Worm (Caenorhabditis elegans) whole organism, L1 larva: ENCODE measurements around the gene Y57A10B.7.

Experiments used
- C34B4.2 ChIP-seq: sonication (generic microtip); optimal IDR thresholded peaks from 2 replicates; lab custom pipeline; 2017; ENCODE audit warnings: mild to moderate bottlenecking, missing genetic modification characterization, missing compliant biosample characterization
- F16B12.6 ChIP-seq: fragments of 150-350 bp; optimal IDR thresholded peaks from 2 replicates; lab custom pipeline; 2014; ENCODE audit warnings: missing biosample characterization, missing genetic modification characterization
- ama-1 ChIP-seq: fragments of 150-350 bp; optimal IDR thresholded peaks from 2 replicates; lab custom pipeline; 2014
- ceh-63 ChIP-seq: fragments of 200-800 bp; sonication (Bioruptor generic); optimal IDR thresholded peaks from 2 replicates; lab custom pipeline; 2018; ENCODE audit warnings: mild to moderate bottlenecking, missing genetic modification characterization, missing compliant biosample characterization
- ceh-8 ChIP-seq: fragments of 200-800 bp; sonication (Bioruptor generic); optimal IDR thresholded peaks from 2 replicates; lab custom pipeline; 2018; ENCODE audit warnings: mild to moderate bottlenecking, missing genetic modification characterization, moderate library complexity, missing compliant biosample characterization
- ceh-88 ChIP-seq: fragments of 200-800 bp; sonication (Bioruptor generic); IDR thresholded peaks from 2 replicates; pipeline ENCODE4 v1.3.6; 2022; ENCODE audit warnings: missing genetic modification characterization, missing compliant biosample characterization
- ces-1 ChIP-seq: fragments of 150-350 bp; optimal IDR thresholded peaks from 2 replicates; lab custom pipeline; 2014; ENCODE audit warnings: missing biosample characterization, missing genetic modification reagents, missing genetic modification characterization
- dsc-1 ChIP-seq: sonication (generic microtip); optimal IDR thresholded peaks from 2 replicates; lab custom pipeline; 2016; ENCODE audit warnings: mild to moderate bottlenecking, missing genetic modification characterization, missing compliant biosample characterization
- egl-13 ChIP-seq: sonication (generic microtip); optimal IDR thresholded peaks from 2 replicates; lab custom pipeline; 2016; ENCODE audit warnings: missing genotype, missing genetic modification reagents, missing genetic modification characterization, missing compliant biosample characterization
- elt-3 ChIP-seq, 6 experiments: fragments of 150-350 bp in 1 of 6; sonication (generic microtip); optimal IDR thresholded peaks; 2 replicates each; lab custom pipeline; 2017 to 2018; ENCODE audit warnings: missing biosample characterization in 6 of 6, missing genetic modification characterization in 6 of 6, inconsistent platforms in 1 of 6
- ets-5 ChIP-seq: fragments of 200-800 bp; sonication (Bioruptor generic); IDR thresholded peaks from 2 replicates; pipeline ENCODE4 v1.3.6; 2022; ENCODE audit warnings: missing genetic modification characterization, missing compliant biosample characterization
- fkh-10 ChIP-seq: sonication (generic microtip); optimal IDR thresholded peaks from 2 replicates; lab custom pipeline; 2017; ENCODE audit warnings: missing biosample characterization, missing genetic modification reagents, missing genetic modification characterization
- fos-1 ChIP-seq: fragments of 150-350 bp; optimal IDR thresholded peaks from 2 replicates; lab custom pipeline; 2014; ENCODE audit warnings: missing biosample characterization, missing genetic modification characterization
- grh-1 ChIP-seq: fragments of 200-800 bp; sonication (Bioruptor generic); IDR thresholded peaks from 2 replicates; pipeline ENCODE4 v1.3.6; 2022; ENCODE audit warnings: missing genetic modification reagents, missing genetic modification characterization, missing compliant biosample characterization
- irx-1 ChIP-seq: sonication (generic microtip); optimal IDR thresholded peaks from 2 replicates; lab custom pipeline; 2016; ENCODE audit warnings: missing genetic modification characterization, missing compliant biosample characterization
- isw-1 ChIP-seq: fragments of 200-800 bp; sonication (Bioruptor generic); IDR thresholded peaks from 2 replicates; pipeline ENCODE4 v1.3.6; 2022; ENCODE audit warnings: missing genetic modification characterization, missing compliant biosample characterization
- jun-1 ChIP-seq: fragments of 150-350 bp; optimal IDR thresholded peaks from 2 replicates; lab custom pipeline; 2014; ENCODE audit warnings: missing biosample characterization, missing genetic modification reagents, missing genetic modification characterization
- lin-14 ChIP-seq: fragments of 200-800 bp; sonication (Bioruptor generic); optimal IDR thresholded peaks from 2 replicates; lab custom pipeline; 2018; ENCODE audit warnings: mild to moderate bottlenecking, missing genetic modification characterization, moderate library complexity, missing compliant biosample characterization
- lin-15B ChIP-seq: fragments of 150-350 bp; sonication (generic microtip); optimal IDR thresholded peaks from 3 replicates; lab custom pipeline; 2014; ENCODE audit warnings: missing biosample characterization, missing genetic modification characterization
- lir-3 ChIP-seq: sonication (generic microtip); optimal IDR thresholded peaks from 2 replicates; lab custom pipeline; 2016; ENCODE audit warnings: mild to moderate bottlenecking, missing genetic modification characterization, moderate library complexity, missing compliant biosample characterization; ENCODE audit not compliant: poor library complexity
- mab-9 ChIP-seq: fragments of 200-800 bp; sonication (Bioruptor generic); IDR thresholded peaks from 2 replicates; pipeline ENCODE4 v1.3.6; 2022; ENCODE audit warnings: missing genetic modification reagents, missing genetic modification characterization, missing compliant biosample characterization
- mdl-1 ChIP-seq, 2 experiments: fragments of 150-350 bp; optimal IDR thresholded peaks; 2 replicates each; lab custom pipeline; 2014 to 2017; ENCODE audit warnings: missing biosample characterization in 2 of 2, missing genetic modification characterization in 2 of 2, inconsistent platforms in 1 of 2
- nhr-11 ChIP-seq: fragments of 150-350 bp; optimal IDR thresholded peaks from 2 replicates; lab custom pipeline; 2014; ENCODE audit warnings: missing biosample characterization, missing genetic modification characterization
- nhr-12 ChIP-seq: sonication (generic microtip); optimal IDR thresholded peaks from 2 replicates; lab custom pipeline; 2017; ENCODE audit warnings: missing biosample characterization, missing genetic modification characterization
- nhr-20 ChIP-seq: sonication (generic microtip); optimal IDR thresholded peaks from 2 replicates; lab custom pipeline; 2016; ENCODE audit warnings: mild to moderate bottlenecking, missing genetic modification characterization, missing compliant biosample characterization
- nhr-237 ChIP-seq: fragments of 150-350 bp; optimal IDR thresholded peaks from 2 replicates; lab custom pipeline; 2014; ENCODE audit warnings: missing biosample characterization, missing genetic modification characterization
- nhr-47 ChIP-seq: sonication (generic microtip); optimal IDR thresholded peaks from 2 replicates; lab custom pipeline; 2016; ENCODE audit warnings: mild to moderate bottlenecking, missing genetic modification characterization, moderate library complexity, missing compliant biosample characterization
- nhr-71 ChIP-seq: sonication (generic microtip); optimal IDR thresholded peaks from 2 replicates; lab custom pipeline; 2016; ENCODE audit warnings: mild to moderate bottlenecking, missing genetic modification characterization, moderate library complexity, missing compliant biosample characterization
- nhr-76 ChIP-seq: sonication (generic microtip); optimal IDR thresholded peaks from 2 replicates; lab custom pipeline; 2017; ENCODE audit warnings: missing biosample characterization, missing genetic modification characterization
- nhr-85 ChIP-seq: sonication (generic microtip); peaks from one replicate; lab custom pipeline; 2016; ENCODE audit warnings: missing genetic modification characterization, inconsistent platforms, missing compliant biosample characterization
- pag-3 ChIP-seq: sonication (generic microtip); optimal IDR thresholded peaks from 2 replicates; lab custom pipeline; 2017; ENCODE audit warnings: missing genetic modification characterization, mild to moderate bottlenecking, missing compliant biosample characterization, antibody characterized with exemption, borderline replicate concordance; ENCODE audit not compliant: insufficient read depth
- pax-3 ChIP-seq: fragments of 200-800 bp; sonication (Bioruptor generic); optimal IDR thresholded peaks from 2 replicates; lab custom pipeline; 2018; ENCODE audit warnings: mild to moderate bottlenecking, missing genetic modification characterization, moderate library complexity, missing compliant biosample characterization
- pqm-1 ChIP-seq: sonication (generic microtip); optimal IDR thresholded peaks from 3 replicates; lab custom pipeline; 2017; ENCODE audit warnings: missing biosample characterization, missing genetic modification characterization
- rnt-1 ChIP-seq: sonication (generic microtip); optimal IDR thresholded peaks from 2 replicates; lab custom pipeline; 2016; ENCODE audit warnings: mild to moderate bottlenecking, missing genetic modification characterization, moderate library complexity, missing compliant biosample characterization
- skn-1 ChIP-seq: fragments of 150-350 bp; optimal IDR thresholded peaks from 2 replicates; lab custom pipeline; 2014; ENCODE audit warnings: missing biosample characterization, missing genetic modification characterization
- snu-23 ChIP-seq: sonication (generic microtip); optimal IDR thresholded peaks from 2 replicates; lab custom pipeline; 2016; ENCODE audit warnings: missing genetic modification characterization, missing compliant biosample characterization
- sptf-1 ChIP-seq: fragments of 150-350 bp; optimal IDR thresholded peaks from 2 replicates; lab custom pipeline; 2014; ENCODE audit warnings: missing biosample characterization, missing genetic modification characterization
- sup-37 ChIP-seq: fragments of 200-800 bp; sonication (Bioruptor generic); optimal IDR thresholded peaks from 2 replicates; lab custom pipeline; 2018; ENCODE audit warnings: mild to moderate bottlenecking, missing genetic modification characterization, missing compliant biosample characterization
- tlp-1 ChIP-seq: fragments of 150-350 bp; optimal IDR thresholded peaks from 2 replicates; lab custom pipeline; 2014; ENCODE audit warnings: missing biosample characterization, missing genetic modification characterization
- unc-62 ChIP-seq: fragments of 150-350 bp; optimal IDR thresholded peaks from 2 replicates; lab custom pipeline; 2014; ENCODE audit warnings: missing biosample characterization, missing genetic modification reagents, missing genetic modification characterization
- unc-86 ChIP-seq: sonication (generic microtip); optimal IDR thresholded peaks from 2 replicates; lab custom pipeline; 2016; ENCODE audit warnings: missing genetic modification characterization, missing compliant biosample characterization
- xbp-1 ChIP-seq: sonication (generic microtip); optimal IDR thresholded peaks from 2 replicates; lab custom pipeline; 2016; ENCODE audit warnings: missing genetic modification characterization, missing compliant biosample characterization
- ztf-11 ChIP-seq, 2 experiments: sonication (generic microtip); optimal IDR thresholded peaks; 2 replicates each; lab custom pipeline; 2016 to 2017; ENCODE audit warnings: missing genetic modification characterization in 2 of 2, missing biosample characterization in 1 of 2, missing compliant biosample characterization in 1 of 2
- ztf-4 ChIP-seq: fragments of 150-350 bp; optimal IDR thresholded peaks from 2 replicates; lab custom pipeline; 2014; ENCODE audit warnings: missing biosample characterization, missing genetic modification characterization

Gene Y57A10B.7

DNA sequence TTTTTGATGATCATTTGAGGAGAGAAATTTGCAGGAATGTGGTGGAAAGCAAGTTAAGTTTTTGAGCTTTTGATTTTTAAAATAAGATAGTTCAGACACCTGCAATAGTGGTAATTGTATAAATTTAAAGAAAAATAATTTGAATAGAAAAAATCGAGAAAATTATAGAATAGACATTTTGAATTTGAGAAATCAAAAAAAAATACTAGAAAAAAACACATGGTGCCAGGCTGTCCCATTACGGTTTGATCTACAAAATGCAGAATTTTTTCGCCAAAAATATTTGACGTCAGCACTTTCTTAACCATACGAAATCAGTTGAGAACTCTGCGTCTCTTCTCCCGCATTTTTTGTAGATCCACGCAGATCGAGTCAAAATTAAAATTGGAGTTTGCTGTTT is 23.9 kb upstream of the Y57A10B.7 start, which contains the start of gene sre-27:
Gene sre-27, minus strand, starts transcription at position 101 of the 400 bp plus-strand sequence.
- TF ChIP-seq elt-3 (tag; optimal IDR thresholded peaks at IDR 0.05; lab: Kevin White, UChicago), result no peak
- TF ChIP-seq ztf-11 (tag; optimal IDR thresholded peaks at IDR 0.05; lab: Kevin White, UChicago), result no peak
- no peak for TF ChIP-seq nhr-47
- no peak for TF ChIP-seq sptf-1
- TF ChIP-seq skn-1, result no peak
- no peak for TF ChIP-seq egl-13 (tag; lab: Kevin White, UChicago)
- TF ChIP-seq ceh-63 (GFP tag; lab: Kevin White, UChicago), result no peak
- no peak for TF ChIP-seq isw-1 (GFP tag; lab: Robert Waterston, UW)
- no peak for TF ChIP-seq nhr-85 (tag; lab: Kevin White, UChicago)
- no peak for TF ChIP-seq lin-15B
- no peak for TF ChIP-seq tlp-1 (tag; lab: Kevin White, UChicago)
- no peak for TF ChIP-seq nhr-71 (tag; lab: Kevin White, UChicago)
- no peak for TF ChIP-seq ceh-8 (GFP tag; lab: Kevin White, UChicago)
- TF ChIP-seq nhr-12 (tag; lab: Kevin White, UChicago), result no peak
- no peak for TF ChIP-seq unc-86
- TF ChIP-seq ama-1 (lab: Kevin White, UChicago), result no peak
- no peak for TF ChIP-seq mab-9 (GFP tag; lab: Robert Waterston, UW)
- TF ChIP-seq ces-1 (GFP tag; lab: Kevin White, UChicago), result no peak
- no peak for TF ChIP-seq xbp-1 (tag; lab: Kevin White, UChicago)
- no peak for TF ChIP-seq mdl-1 (tag; optimal IDR thresholded peaks at IDR 0.05; lab: Kevin White, UChicago)

DNA sequence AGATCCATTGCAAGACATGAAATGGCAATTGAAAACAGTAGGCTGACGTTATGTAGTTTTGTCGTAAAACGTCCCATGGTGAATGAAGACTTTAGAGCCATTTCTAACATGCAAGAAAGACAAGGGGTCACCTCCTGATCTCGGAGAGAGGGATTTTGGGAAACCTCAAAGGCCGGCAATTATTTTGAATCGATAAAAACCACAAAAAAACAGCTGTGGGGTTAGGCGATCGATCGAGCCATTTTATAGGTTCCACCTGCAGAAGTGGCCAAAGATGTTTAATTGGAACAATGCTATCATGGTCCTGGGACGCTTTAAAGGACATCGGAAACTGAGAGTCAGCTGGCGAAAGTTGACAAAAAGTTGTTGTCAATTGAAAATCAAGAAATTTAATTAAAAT is 21.2 kb upstream of the Y57A10B.7 start, which contains the start of gene Y57A10C.11:
Gene Y57A10C.11, minus strand, starts transcription at position 101 of the 400 bp plus-strand sequence.
- no peak for TF ChIP-seq lin-14 (GFP tag; lab: Kevin White, UChicago)
- TF ChIP-seq nhr-71 (tag; lab: Kevin White, UChicago), result no peak
- no peak for TF ChIP-seq snu-23 (GFP tag; lab: Kevin White, UChicago)
- TF ChIP-seq nhr-11 (tag; lab: Kevin White, UChicago), result no peak
- TF ChIP-seq ets-5 (GFP tag; lab: Robert Waterston, UW), result no peak
- no peak for TF ChIP-seq jun-1 (tag; lab: Kevin White, UChicago)
- TF ChIP-seq pax-3 (tag; lab: Kevin White, UChicago), result no peak
- no peak for TF ChIP-seq mdl-1 (tag; optimal IDR thresholded peaks at IDR 0.05; lab: Kevin White, UChicago)
- TF ChIP-seq, all 84 proteins: peak for 0

DNA sequence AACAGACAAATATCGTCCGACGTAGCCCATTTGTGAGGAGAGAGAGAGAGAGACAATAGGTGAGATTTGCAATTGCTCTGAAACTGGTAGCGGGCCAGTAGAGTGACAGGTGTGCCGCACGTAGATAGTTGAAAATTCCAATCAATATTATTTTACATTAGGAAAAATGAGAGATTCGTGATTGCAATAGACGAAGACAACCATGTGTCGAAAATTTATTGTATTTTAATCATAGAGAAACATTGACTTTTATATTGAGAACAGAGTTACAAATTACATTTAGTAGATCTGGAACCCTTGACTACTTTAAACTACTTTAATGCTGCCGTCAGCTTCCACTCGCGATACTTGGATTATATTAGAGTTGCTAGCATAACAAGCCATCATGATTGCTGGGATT is 18.8 kb upstream of the Y57A10B.7 start, which contains the start of gene Y57A10C.1:
Gene Y57A10C.1, minus strand, starts transcription at position 101 of the 400 bp plus-strand sequence.
- no peak for TF ChIP-seq sup-37 (GFP tag; lab: Kevin White, UChicago)
- TF ChIP-seq nhr-20 (tag; lab: Kevin White, UChicago), result no peak
- TF ChIP-seq, all 84 proteins: peak for 0

DNA sequence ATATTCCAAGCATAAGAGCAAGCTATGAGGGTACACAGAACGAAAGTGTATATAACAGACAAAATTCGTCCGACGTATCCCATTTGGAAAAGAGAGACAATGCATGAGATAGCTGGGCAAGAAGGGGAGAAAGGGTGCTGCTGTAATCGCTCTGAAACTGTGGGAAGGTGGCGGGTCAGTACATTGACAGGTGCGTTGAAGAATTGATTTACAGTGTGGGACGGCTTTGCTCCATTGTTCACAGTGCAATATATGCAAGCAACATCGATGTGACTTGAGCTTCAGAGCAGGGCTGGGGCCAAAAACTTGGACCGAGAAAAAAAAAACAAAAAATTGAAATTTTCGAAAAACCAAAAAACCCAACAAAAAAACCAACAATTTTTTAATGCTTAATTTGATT is 16.5 kb upstream of the Y57A10B.7 start, which contains the start of gene F57G9.3:
Gene F57G9.3, minus strand, starts transcription at position 101 of the 400 bp plus-strand sequence.
- TF ChIP-seq pqm-1 (tag; lab: Kevin White, UChicago), result no peak
- TF ChIP-seq ceh-88, result no peak
- TF ChIP-seq nhr-85 (tag; lab: Kevin White, UChicago), result no peak
- TF ChIP-seq nhr-11 (tag; lab: Kevin White, UChicago), result no peak
- TF ChIP-seq unc-62 (GFP tag; lab: Kevin White, UChicago), result no peak
- TF ChIP-seq ztf-4 (tag; lab: Kevin White, UChicago), result no peak
- TF ChIP-seq dsc-1 (tag; lab: Kevin White, UChicago), result no peak
- TF ChIP-seq egl-13 (tag; lab: Kevin White, UChicago), result no peak
- TF ChIP-seq ama-1 (lab: Kevin White, UChicago), result no peak
- TF ChIP-seq fkh-10 (GFP tag; lab: Kevin White, UChicago), result no peak

DNA sequence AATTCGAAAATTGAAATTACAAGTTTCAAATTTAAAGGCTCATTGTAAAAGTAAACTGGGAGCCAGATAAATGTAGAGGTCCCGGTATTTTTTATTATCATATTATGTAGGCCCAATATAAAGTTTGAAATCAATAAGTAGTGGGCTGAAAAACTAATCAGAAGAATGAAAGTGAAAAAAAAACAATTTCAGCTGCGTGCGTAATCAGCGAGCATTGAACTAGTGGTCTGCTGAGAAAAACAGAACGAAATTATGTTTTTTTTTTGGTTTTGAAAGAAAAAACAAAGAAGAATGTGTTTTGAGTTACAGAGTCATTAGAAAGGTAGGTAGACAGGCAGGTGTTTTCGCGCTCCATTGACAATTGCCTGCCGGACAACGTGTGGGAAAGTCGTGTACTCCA is 15.1 kb upstream of the Y57A10B.7 start, which contains the start of gene sre-31:
Gene sre-31, minus strand, starts transcription at position 101 of the 400 bp plus-strand sequence.
- TF ChIP-seq isw-1 (GFP tag; lab: Robert Waterston, UW) (no peak), ces-1 (GFP tag; lab: Kevin White, UChicago) (no peak), nhr-11 (tag; lab: Kevin White, UChicago) (no peak), C34B4.2 (tag; lab: Kevin White, UChicago) (no peak), lir-3 (tag; lab: Kevin White, UChicago) (no peak), grh-1 (GFP tag; lab: Robert Waterston, UW) (no peak), irx-1 (no peak), ceh-8 (GFP tag; lab: Kevin White, UChicago) (no peak), pag-3 (tag; lab: Kevin White, UChicago) (no peak), egl-13 (tag; lab: Kevin White, UChicago) (no peak), sup-37 (GFP tag; lab: Kevin White, UChicago) (no peak), F16B12.6 (tag; lab: Kevin White, UChicago) (no peak), snu-23 (GFP tag; lab: Kevin White, UChicago) (no peak), fos-1 (tag; lab: Kevin White, UChicago) (no peak), nhr-237 (no peak), ceh-88 (no peak), rnt-1 (tag; lab: Kevin White, UChicago) (no peak), nhr-76 (no peak)
